Worm (Caenorhabditis elegans): Measurements from ENCODE around the gene F20D6.12.

The F20D6.12 gene

DNA sequence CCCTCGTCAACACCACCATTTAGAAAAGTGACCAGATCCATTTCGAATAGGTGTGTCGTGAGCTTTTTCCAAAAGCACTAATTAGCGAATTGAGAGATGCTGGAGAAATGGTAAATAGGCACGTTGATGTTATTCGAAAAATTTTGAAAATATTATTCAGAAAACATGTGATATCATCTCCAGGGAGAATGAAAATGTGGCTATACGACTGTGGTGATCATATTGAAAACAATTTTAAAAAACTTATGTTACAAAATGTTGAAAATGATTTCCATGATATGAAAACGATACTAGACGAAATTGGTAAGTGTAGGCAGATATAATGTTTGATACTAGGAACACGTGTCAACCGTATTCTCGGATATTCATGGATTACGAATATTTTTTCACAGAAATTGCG is 36.9 kb upstream of the F20D6.12 start, which contains the start of gene K07C11.10:
Gene K07C11.10 (minus strand): TSS at position 101 of the 400 bp plus-strand sequence.
- TF ChIP-seq unc-55 (GFP tag; optimal IDR thresholded peaks at IDR 0.05) (no peak), ama-1 (optimal IDR thresholded peaks at IDR 0.05) (no peak), hlh-8 (tag; optimal IDR thresholded peaks at IDR 0.05) (no peak), ceh-22 (tag; optimal IDR thresholded peaks at IDR 0.05) (no peak)

DNA sequence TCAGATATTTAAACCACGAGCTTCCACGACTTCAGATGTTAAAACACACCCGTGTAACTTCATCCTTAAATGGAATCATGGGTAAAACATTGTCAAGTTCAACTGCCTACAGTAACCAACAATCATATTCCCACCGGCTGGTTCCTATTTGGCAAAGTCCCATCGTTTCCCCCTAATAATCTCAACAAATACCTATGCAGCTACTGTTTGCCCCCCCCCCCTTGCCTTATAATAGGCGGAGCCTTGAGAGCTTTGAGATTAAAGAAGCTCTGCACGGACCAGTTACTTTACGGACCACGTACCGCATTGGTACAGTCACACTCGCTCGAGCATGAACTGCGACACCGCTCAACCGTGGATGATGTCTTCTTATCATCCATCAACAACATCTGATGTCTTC is 34.7 kb upstream of the F20D6.12 start, which contains the start of gene pax-1:
Gene pax-1 (plus strand): TSS at position 301 of the 400 bp plus-strand sequence.
- no peak for TF ChIP-seq ceh-24 (tag; optimal IDR thresholded peaks at IDR 0.05)
- no peak for TF ChIP-seq dve-1 (tag; optimal IDR thresholded peaks at IDR 0.05)
- no peak for TF ChIP-seq nhr-11 (tag; optimal IDR thresholded peaks at IDR 0.05)
- no peak for TF ChIP-seq pax-1 (tag; optimal IDR thresholded peaks at IDR 0.05)
- TF ChIP-seq hlh-6 (tag; optimal IDR thresholded peaks at IDR 0.05) = no peak
- TF ChIP-seq zip-5 (tag; optimal IDR thresholded peaks at IDR 0.05) = no peak
- no peak for TF ChIP-seq ceh-45 (GFP tag; IDR thresholded peaks at IDR 0.05)
- no peak for TF ChIP-seq ama-1 (optimal IDR thresholded peaks at IDR 0.05)
- TF ChIP-seq ceh-14 (tag; optimal IDR thresholded peaks at IDR 0.05) = no peak
- no peak for TF ChIP-seq unc-55 (GFP tag; optimal IDR thresholded peaks at IDR 0.05)
- TF ChIP-seq elt-2 (tag; optimal IDR thresholded peaks at IDR 0.05) = no peak
- no peak for TF ChIP-seq unc-86 (tag; optimal IDR thresholded peaks at IDR 0.05)
- no peak for TF ChIP-seq ztf-16 (tag; optimal IDR thresholded peaks at IDR 0.05)
- no peak for TF ChIP-seq pha-2 (tag; optimal IDR thresholded peaks at IDR 0.05)
- TF ChIP-seq T23F11.4 (GFP tag; optimal IDR thresholded peaks at IDR 0.05) = no peak
- no peak for TF ChIP-seq unc-3 (GFP tag; conservative IDR thresholded peaks at IDR 0.05)
- no peak for TF ChIP-seq unc-3 (tag; optimal IDR thresholded peaks at IDR 0.05)

DNA sequence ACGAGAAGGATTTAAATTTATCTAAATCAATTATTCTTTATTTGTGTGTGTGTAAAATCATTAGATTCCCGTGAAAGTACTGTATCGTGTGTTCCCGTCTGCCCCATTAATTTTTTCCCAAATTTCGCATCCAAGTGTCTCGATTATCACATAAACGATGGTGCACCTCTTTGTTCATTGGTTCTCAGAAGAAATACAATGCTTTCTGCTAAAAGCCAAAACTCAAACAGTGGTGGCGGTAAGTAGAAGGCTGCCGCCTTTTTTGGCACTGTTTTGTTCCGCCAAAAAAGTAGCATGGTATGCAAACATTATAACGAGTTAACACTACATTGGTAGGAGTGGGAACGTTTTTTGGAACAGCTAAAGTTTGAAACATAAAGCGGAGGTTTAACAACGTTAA is 33.5 kb upstream of the F20D6.12 start:
- no peak for TF ChIP-seq C08G9.2 (tag; optimal IDR thresholded peaks at IDR 0.05)
- no peak for TF ChIP-seq sox-2 (GFP tag; IDR thresholded peaks at IDR 0.05)
- no peak for TF ChIP-seq unc-42 (tag; optimal IDR thresholded peaks at IDR 0.05)
- no peak for TF ChIP-seq ceh-22 (tag; optimal IDR thresholded peaks at IDR 0.05)

DNA sequence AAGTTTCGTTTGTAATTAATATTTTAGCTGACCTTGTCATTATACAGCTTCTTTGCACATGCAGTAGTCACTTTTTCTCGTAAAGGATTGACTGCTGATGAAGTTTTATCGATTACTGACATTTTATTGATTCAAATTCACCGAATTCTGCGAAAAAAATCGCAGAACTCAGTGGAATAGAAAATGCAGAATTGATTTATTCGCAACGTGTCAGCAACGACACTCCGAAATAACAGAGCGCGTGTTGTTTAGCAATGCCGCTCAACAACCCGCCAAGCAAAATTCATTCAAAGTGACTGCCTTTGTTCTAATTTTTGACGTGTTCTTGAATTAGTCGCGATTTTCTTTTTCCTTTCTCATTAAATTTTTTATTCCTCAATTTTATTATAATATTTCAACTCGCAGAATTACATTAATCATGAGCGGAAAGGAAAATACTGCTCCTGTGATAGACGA is 31.2 kb upstream of the F20D6.12 start, which contains the start of the genes cogc-6 and air-1:
Gene cogc-6 (minus strand): TSS at position 234 of the 456 bp plus-strand sequence.
Gene air-1 (plus strand): TSS at position 406 of the 456 bp plus-strand sequence.
- TF ChIP-seq unc-55 (GFP tag; optimal IDR thresholded peaks at IDR 0.05) (no peak), nhr-11 (tag; optimal IDR thresholded peaks at IDR 0.05) (no peak), C08G9.2 (tag; optimal IDR thresholded peaks at IDR 0.05) (no peak)

DNA sequence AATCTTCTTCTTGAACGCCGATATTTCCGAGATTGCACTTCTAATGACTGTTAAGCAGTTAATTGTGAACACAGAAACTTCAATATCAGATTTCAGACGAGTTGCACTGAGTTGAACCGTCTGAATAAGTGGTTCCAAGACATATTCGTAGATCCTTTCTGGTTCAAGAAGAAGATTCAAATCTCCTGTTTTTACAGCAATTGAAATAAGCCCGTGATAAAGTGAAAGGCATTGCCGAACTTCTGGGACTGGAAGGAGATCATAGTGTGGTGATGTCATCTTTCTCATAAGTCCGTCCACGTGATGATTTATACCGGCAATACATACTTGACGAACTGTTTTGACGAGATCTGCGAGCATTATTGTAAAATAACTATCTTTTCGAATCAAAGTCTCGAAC is 29.6 kb upstream of the F20D6.12 start:
- no peak for TF ChIP-seq unc-55 (GFP tag; optimal IDR thresholded peaks at IDR 0.05)
- TF ChIP-seq mec-3 (tag; optimal IDR thresholded peaks at IDR 0.05; ENCODE audit: borderline replicate concordance) = no peak
- TF ChIP-seq pqm-1 (tag; optimal IDR thresholded peaks at IDR 0.05) = no peak
- no peak for TF ChIP-seq ceh-9 (tag; optimal IDR thresholded peaks at IDR 0.05)
- TF ChIP-seq unc-42 (tag; optimal IDR thresholded peaks at IDR 0.05) = no peak
- TF ChIP-seq pag-3 (tag; optimal IDR thresholded peaks at IDR 0.05; ENCODE audit: borderline replicate concordance) = no peak
- TF ChIP-seq unc-86 (tag; optimal IDR thresholded peaks at IDR 0.05) = no peak
- no peak for TF ChIP-seq ceh-48 (tag; optimal IDR thresholded peaks at IDR 0.05)
- TF ChIP-seq odd-2 (tag; optimal IDR thresholded peaks at IDR 0.05) = no peak
- no peak for TF ChIP-seq ets-4 (tag; optimal IDR thresholded peaks at IDR 0.05)
- TF ChIP-seq tbx-2 (tag; optimal IDR thresholded peaks at IDR 0.05) = no peak
- TF ChIP-seq T23F11.4 (GFP tag; optimal IDR thresholded peaks at IDR 0.05) = no peak
- no peak for TF ChIP-seq madf-2 (tag; optimal IDR thresholded peaks at IDR 0.05)
- no peak for TF ChIP-seq nhr-232 (tag; optimal IDR thresholded peaks at IDR 0.05)

DNA sequence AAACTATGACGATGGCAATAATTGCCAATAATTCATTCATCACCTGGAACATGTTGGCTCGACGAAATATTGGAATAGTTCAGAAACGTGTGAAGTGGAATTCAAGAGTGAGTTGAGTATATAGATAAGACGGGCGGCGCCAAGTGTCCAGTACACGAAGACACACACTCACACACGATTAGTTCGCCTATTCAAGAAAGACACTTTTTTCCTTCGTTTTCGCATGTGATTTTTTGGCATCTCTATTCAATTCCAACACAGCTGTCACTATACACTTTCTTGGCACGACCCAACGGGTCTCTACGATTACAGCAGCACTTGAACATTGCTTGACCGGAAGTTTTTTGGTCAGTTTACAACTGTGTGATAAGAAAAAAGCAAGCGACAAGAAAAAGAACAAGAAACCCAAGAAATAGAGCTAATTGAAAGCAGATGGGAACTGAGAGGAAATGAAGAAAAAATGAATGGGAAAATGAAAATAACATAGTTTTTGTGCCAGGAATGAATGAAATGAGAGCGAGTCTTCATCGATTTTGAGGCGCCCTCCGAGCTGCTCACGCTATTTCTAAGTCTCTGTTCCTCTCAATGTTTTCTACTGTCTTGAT is 27.8 kb upstream of the F20D6.12 start, which contains the start of gene K07C11.8:
Gene K07C11.8 (minus strand): TSS at position 224 of the 605 bp plus-strand sequence.
- TF ChIP-seq dmd-4 (tag; optimal IDR thresholded peaks at IDR 0.05; ENCODE audit: borderline replicate concordance) = no peak
- TF ChIP-seq ceh-45 (GFP tag; IDR thresholded peaks at IDR 0.05) = no peak
- peak; percentile 51 for TF ChIP-seq ceh-48 (tag; optimal IDR thresholded peaks at IDR 0.05)
- TF ChIP-seq npax-4 (tag; optimal IDR thresholded peaks at IDR 0.05) = no peak
- no peak for TF ChIP-seq dve-1 (tag; optimal IDR thresholded peaks at IDR 0.05)
